Worm (Caenorhabditis elegans): ENCODE data around the gene fbxc-51.

- TF ChIP-seq ama-1 (optimal IDR thresholded peaks at IDR 0.05) (no peak), lin-11 (tag; optimal IDR thresholded peaks at IDR 0.05) (no peak)
Observed at ce11 chrII:825521-825920, 43.1 kb upstream of the fbxc-51 start, which contains the start of gene F28A10.1.

Data from whole organism, late embryonic.